Worm (Caenorhabditis elegans) whole organism, midembryonic: ENCODE results near the gene lgc-27.

Experiments used
- flt-1 ChIP-seq: fragments of 200-800 bp; sonication (Bioruptor generic); IDR thresholded peaks from 2 replicates; pipeline ENCODE4 v1.3.6; 2022; ENCODE audit warnings: missing genetic modification characterization, missing compliant biosample characterization
- tab-1 ChIP-seq: fragments of 200-800 bp; sonication (Bioruptor generic); IDR thresholded peaks from 2 replicates; pipeline ENCODE4 v1.3.6; 2022; ENCODE audit warnings: missing genetic modification characterization, missing compliant biosample characterization

- no peak for TF ChIP-seq flt-1 (GFP tag; lab: Robert Waterston, UW)
- TF ChIP-seq tab-1 (GFP tag; lab: Robert Waterston, UW): no peak
These were observed 8.5 kb downstream of the lgc-27 start for ce11 chrII:4657370-4657769.
